Worm (Caenorhabditis elegans) whole organism, early embryonic: ENCODE results near the gene C08F8.9.
A peak's percentile ranks its signal among the peaks of the same experiment; 100 is the strongest.
"Not testable (repeated sequence)": the region's sequence is repeated elsewhere in the genome, so short reads cannot be mapped to it uniquely, and the experiment has no call there.

Experiments used
- aly-1 ChIP-seq: sonication (generic microtip); optimal IDR thresholded peaks from 2 replicates; lab custom pipeline; 2016; ENCODE audit warnings: missing genetic modification characterization, missing compliant biosample characterization
- ama-1 ChIP-seq: fragments of 150-350 bp; optimal IDR thresholded peaks from 2 replicates; lab custom pipeline; 2014
- flt-1 ChIP-seq: fragments of 200-800 bp; sonication (Bioruptor generic); IDR thresholded peaks from 2 replicates; pipeline ENCODE4 v1.3.6; 2022; ENCODE audit warnings: missing genetic modification characterization, missing compliant biosample characterization
- pes-1 ChIP-seq: fragments of 200-800 bp; sonication (Bioruptor generic); IDR thresholded peaks from 2 replicates; pipeline ENCODE4 v1.3.6; 2022; ENCODE audit warnings: missing genetic modification reagents, missing genetic modification characterization, missing compliant biosample characterization
- tbx-11 ChIP-seq: fragments of 200-800 bp; sonication (Bioruptor generic); IDR thresholded peaks from 2 replicates; pipeline ENCODE4 v1.3.6; 2022; ENCODE audit warnings: missing genetic modification characterization, missing compliant biosample characterization
- tra-4 ChIP-seq: sonication (generic microtip); optimal IDR thresholded peaks from 2 replicates; lab custom pipeline; 2017; ENCODE audit warnings: missing genetic modification characterization, missing compliant biosample characterization

ce11 chrIV:11196866-11197265, 18.5 kb upstream of the C08F8.9 start:
- TF ChIP-seq ama-1 (lab: Kevin White, UChicago); pes-1; tra-4 (tag; lab: Kevin White, UChicago); aly-1: not testable (repeated sequence)
- TF ChIP-seq flt-1 (GFP tag; lab: Robert Waterston, UW) (peak; percentile 83), tbx-11 (GFP tag; lab: Robert Waterston, UW) (peak; percentile 74)
